Worm (Caenorhabditis elegans) whole organism, L2 larva: ENCODE data around the gene mks-1.

ENCODE experiments used
- R02D3.7 ChIP-seq: fragments of 150-350 bp; optimal IDR thresholded peaks from 2 replicates; lab custom pipeline; 2014; ENCODE audit warnings: missing biosample characterization, missing genetic modification characterization
- ama-1 ChIP-seq: fragments of 150-350 bp; optimal IDR thresholded peaks from 2 replicates; lab custom pipeline; 2018; ENCODE audit warnings: inconsistent platforms
- lin-11 ChIP-seq: fragments of 150-350 bp; sonication (generic microtip); optimal IDR thresholded peaks from 2 replicates; lab custom pipeline; 2014; ENCODE audit warnings: missing biosample characterization, missing genetic modification characterization, inconsistent platforms, mixed read lengths
- nhr-25 ChIP-seq: fragments of 150-350 bp; sonication (generic microtip); optimal IDR thresholded peaks from 3 replicates; lab custom pipeline; 2014; ENCODE audit warnings: missing biosample characterization, missing genetic modification characterization
- unc-55 ChIP-seq: fragments of 150-350 bp; sonication (generic microtip); optimal IDR thresholded peaks from 3 replicates; lab custom pipeline; 2014; ENCODE audit warnings: missing biosample characterization, missing genetic modification reagents, missing genetic modification characterization

DNA sequence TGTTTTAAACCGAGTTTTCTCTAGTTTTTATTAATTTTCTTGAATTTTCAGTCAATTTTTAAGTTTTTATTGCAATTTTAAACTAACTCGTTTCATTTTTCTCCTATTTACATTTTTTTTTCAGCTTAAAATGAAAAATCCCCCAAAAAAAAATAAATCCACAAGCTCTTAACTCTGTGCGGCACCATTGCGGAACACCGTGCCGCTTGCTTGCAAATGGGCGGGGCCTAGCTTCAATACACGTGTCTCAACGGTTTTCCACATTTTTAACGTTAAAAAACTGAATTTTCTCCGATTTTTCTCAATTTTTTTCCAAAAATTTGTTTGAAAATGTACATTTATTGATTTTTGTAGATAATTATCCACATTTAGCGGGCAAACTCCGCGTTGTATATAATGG, 11.1 kb upstream of the mks-1 start, which contains the start of gene R148.3:
- TF ChIP-seq ama-1 (lab: Kevin White, UChicago) (no peak), unc-55 (GFP tag; lab: Kevin White, UChicago) (peak; percentile 52), R02D3.7 (no peak), lin-11 (tag; lab: Kevin White, UChicago) (peak; percentile 36), nhr-25 (tag; lab: Kevin White, UChicago) (peak; percentile 37)
